Fruit fly (Drosophila melanogaster): Measurements from ENCODE around the gene CG7950.

DNA sequence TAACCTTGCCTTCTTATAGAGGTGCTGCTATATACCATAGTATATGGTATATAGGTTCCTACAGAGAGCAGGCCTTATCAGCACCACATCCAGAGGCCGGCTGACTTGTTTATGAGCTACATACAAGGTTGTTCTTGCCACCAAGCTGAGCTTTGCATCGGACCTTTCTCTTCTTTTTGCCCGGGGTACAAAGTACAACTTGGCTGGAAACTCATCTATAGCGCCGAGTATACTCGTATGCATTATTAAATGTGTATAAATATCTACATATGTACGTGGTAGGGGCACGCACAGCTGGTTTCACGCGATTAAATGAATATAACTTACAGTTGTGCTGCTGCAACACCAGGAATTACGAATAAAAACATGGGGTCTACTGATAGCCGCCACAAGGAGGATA is 42.8 kb upstream of the CG7950 start:
- no peak for TF ChIP-seq CG8478 (optimal IDR thresholded peaks at IDR 0.05)
- no peak for TF ChIP-seq Dll (optimal IDR thresholded peaks at IDR 0.05)
